Worm (Caenorhabditis elegans): ENCODE measurements around the gene srbc-66.

Gene srbc-66

ce11 chrV:3530403-3530802, at the start of gene srbc-66:
srbc-66 (plus strand) TSS chrV:3530703.
- TF ChIP-seq lin-15B (tag; optimal IDR thresholded peaks at IDR 0.05) (no peak), F10B5.3 (tag; optimal IDR thresholded peaks at IDR 0.05) (no peak), unc-130 (GFP tag; optimal IDR thresholded peaks at IDR 0.05) (no peak), mep-1 (tag; optimal IDR thresholded peaks at IDR 0.05) (no peak), dmd-6 (GFP tag; IDR thresholded peaks at IDR 0.05) (no peak), unc-39 (tag; optimal IDR thresholded peaks at IDR 0.05) (no peak), R02D3.7 (tag; optimal IDR thresholded peaks at IDR 0.05) (no peak)

- TF ChIP-seq nhr-102 (tag; optimal IDR thresholded peaks at IDR 0.05) (no peak), attf-4 (tag; optimal IDR thresholded peaks at IDR 0.05) (no peak), daf-16 (GFP tag; optimal IDR thresholded peaks at IDR 0.05) (no peak), daf-16 (tag; optimal IDR thresholded peaks at IDR 0.05) (peak; percentile 96), gei-8 (GFP tag; optimal IDR thresholded peaks at IDR 0.05) (no peak)
Measured at ce11 chrV:3482550-3483002, 47.9 kb upstream of the srbc-66 start, which contains the start of gene lys-7. lys-7 (minus strand) TSS chrV:3482600.

- peak; percentile 3 for TF ChIP-seq aha-1 (tag)
- TF ChIP-seq lsy-2 (tag; optimal IDR thresholded peaks at IDR 0.05) = no peak
- TF ChIP-seq zip-11 (GFP tag; IDR thresholded peaks at IDR 0.05) = no peak
Measured at ce11 chrV:3484702-3485101, 45.8 kb upstream of the srbc-66 start, which contains the start of gene srbc-33. srbc-33 (minus strand) TSS chrV:3484802.

ce11 chrV:3486857-3487256, 43.6 kb upstream of the srbc-66 start, which contains the start of gene srbc-32:
srbc-32 (minus strand) TSS chrV:3486957.
- TF ChIP-seq nhr-6 (tag; optimal IDR thresholded peaks at IDR 0.05) (no peak), zip-2 (tag; optimal IDR thresholded peaks at IDR 0.05) (no peak), nhr-10 (tag; optimal IDR thresholded peaks at IDR 0.05) (no peak), Y105C5A.15 (GFP tag; IDR thresholded peaks at IDR 0.05) (no peak), rbr-2 (tag; optimal IDR thresholded peaks at IDR 0.05) (no peak), cey-2 (tag; optimal IDR thresholded peaks at IDR 0.05; ENCODE audit: borderline replicate concordance, insufficient read depth) (no peak), ceh-82 (tag; optimal IDR thresholded peaks at IDR 0.05) (no peak), fos-1 (tag; optimal IDR thresholded peaks at IDR 0.05) (no peak), ZK337.2 (GFP tag; IDR thresholded peaks at IDR 0.05) (no peak), pqm-1 (tag; optimal IDR thresholded peaks at IDR 0.05) (no peak), aly-2 (tag; optimal IDR thresholded peaks at IDR 0.05) (no peak), gei-8 (GFP tag; optimal IDR thresholded peaks at IDR 0.05) (no peak), pha-4 (GFP tag; IDR thresholded peaks at IDR 0.05) (no peak), pha-4 (tag; optimal IDR thresholded peaks at IDR 0.05) (no peak), ctbp-1 (GFP tag; IDR thresholded peaks at IDR 0.05) (no peak), php-3 (GFP tag; IDR thresholded peaks at IDR 0.05) (no peak), nhr-42 (GFP tag; IDR thresholded peaks at IDR 0.05) (no peak), snpc-4 (tag; optimal IDR thresholded peaks at IDR 0.05) (no peak), jun-1 (tag; optimal IDR thresholded peaks at IDR 0.05) (no peak)

- TF ChIP-seq unc-62 (GFP tag; optimal IDR thresholded peaks at IDR 0.05 in 1 of 2) (peak in 1 of 2 experiments; percentile 44), unc-62 (tag; optimal IDR thresholded peaks at IDR 0.05) (no peak), F26F4.8 (GFP tag; conservative IDR thresholded peaks at IDR 0.05) (no peak)
Measured at ce11 chrV:3490435-3490834, 40.1 kb upstream of the srbc-66 start, which contains the start of gene srbc-36. srbc-36 (minus strand) TSS chrV:3490535.
